Worm (Caenorhabditis elegans) whole organism, young adult: ENCODE measurements around the gene sra-1.

Experiments
- C17E4.6 ChIP-seq: fragments of 200-800 bp; sonication (Bioruptor generic); IDR thresholded peaks from 2 replicates; pipeline ENCODE4 v1.3.6; 2022; ENCODE audit warnings: missing genetic modification reagents, missing genetic modification characterization, missing compliant biosample characterization
- F52B5.7 ChIP-seq: sonication (generic microtip); optimal IDR thresholded peaks from 2 replicates; lab custom pipeline; 2016; ENCODE audit warnings: mild to moderate bottlenecking, missing genetic modification characterization, missing compliant biosample characterization
- Y53F4B.3 ChIP-seq: fragments of 200-800 bp; sonication (Bioruptor generic); IDR thresholded peaks from 2 replicates; pipeline ENCODE4 v1.3.6; 2022; ENCODE audit warnings: missing genetic modification reagents, missing genetic modification characterization, missing compliant biosample characterization
- athp-1 ChIP-seq: sonication (generic microtip); optimal IDR thresholded peaks from 2 replicates; lab custom pipeline; 2017; ENCODE audit warnings: mild to moderate bottlenecking, missing genetic modification characterization, missing compliant biosample characterization
- fkh-3 ChIP-seq: sonication (generic microtip); optimal IDR thresholded peaks from 2 replicates; lab custom pipeline; 2016; ENCODE audit warnings: mild to moderate bottlenecking, missing genetic modification characterization, missing compliant biosample characterization
- mel-28 ChIP-seq: sonication (generic microtip); optimal IDR thresholded peaks from 2 replicates; lab custom pipeline; 2016; ENCODE audit warnings: borderline replicate concordance, mild to moderate bottlenecking, missing genetic modification characterization, missing compliant biosample characterization

DNA sequence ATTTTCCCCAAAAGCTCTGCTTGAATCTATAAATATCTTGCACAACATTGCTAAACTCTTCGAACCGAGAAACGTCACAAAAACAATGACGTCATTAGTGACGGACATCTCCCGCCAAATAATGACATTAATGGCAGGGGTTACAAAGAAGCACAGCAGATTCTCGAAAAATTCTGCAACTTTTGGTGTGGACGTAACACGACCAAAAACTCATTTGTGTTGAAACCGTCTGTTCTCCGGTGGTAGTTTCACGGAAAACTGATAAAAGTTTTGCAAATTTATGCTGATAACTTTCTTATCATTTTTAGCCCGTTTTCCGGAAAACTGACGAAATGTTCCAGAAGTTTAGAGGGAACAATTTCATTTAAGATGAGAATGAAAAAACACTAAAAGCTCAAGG lies 22.9 kb downstream of the sra-1 start:
- TF ChIP-seq athp-1 = no peak
- no peak for TF ChIP-seq fkh-3 (tag; lab: Kevin White, UChicago)
- TF ChIP-seq F52B5.7 (tag; lab: Kevin White, UChicago) = no peak
- no peak for TF ChIP-seq C17E4.6
- no peak for TF ChIP-seq Y53F4B.3 (GFP tag; lab: Robert Waterston, UW)
- no peak for TF ChIP-seq mel-28
